Fruit fly (Drosophila melanogaster): ENCODE data around the gene PpD3.
A peak's percentile ranks its signal among the peaks of the same experiment; 100 is the strongest.

PpD3 gene

dm6 chr3R:9705008-9705628 is 42.6 kb upstream of the PpD3 start, which contains the start of gene Unc-115a (continued):
- TF ChIP-seq CG9817 (tag; optimal IDR thresholded peaks at IDR 0.05), result peak; percentile 42
- TF ChIP-seq Optix (GFP tag; IDR thresholded peaks at IDR 0.05), result no peak
- no peak for TF ChIP-seq stc (GFP tag; IDR thresholded peaks at IDR 0.05)
- TF ChIP-seq CG5953 (GFP tag; IDR thresholded peaks at IDR 0.05), result no peak
- TF ChIP-seq CG10209 (GFP tag; optimal IDR thresholded peaks at IDR 0.05), result peak; percentile 4
- TF ChIP-seq oc (tag; optimal IDR thresholded peaks at IDR 0.05), result no peak
- TF ChIP-seq insv (GFP tag; optimal IDR thresholded peaks at IDR 0.05), result peak in 1 of 2 experiments; percentile 87
- TF ChIP-seq grau (tag; optimal IDR thresholded peaks at IDR 0.05), result peak; percentile 50
- TF ChIP-seq CG43689 (GFP tag; IDR thresholded peaks at IDR 0.05), result no peak
- TF ChIP-seq Oaz (GFP tag; IDR thresholded peaks at IDR 0.05), result no peak
- TF ChIP-seq Dp (GFP tag; optimal IDR thresholded peaks at IDR 0.05), result peak; percentile 41
- no peak for TF ChIP-seq Taf1 (GFP tag; IDR thresholded peaks at IDR 0.05)
- TF ChIP-seq D (optimal IDR thresholded peaks at IDR 0.05), result no peak
- no peak for TF ChIP-seq D (GFP tag; optimal IDR thresholded peaks at IDR 0.05)
- peak; percentile 23 for TF ChIP-seq Six4 (GFP tag; optimal IDR thresholded peaks at IDR 0.05)
- no peak for TF ChIP-seq CG11085 (GFP tag; IDR thresholded peaks at IDR 0.05)
- TF ChIP-seq fu2 (GFP tag; optimal IDR thresholded peaks at IDR 0.05), result no peak
- peak; percentile 23 for TF ChIP-seq psq (GFP tag; optimal IDR thresholded peaks at IDR 0.05)
- TF ChIP-seq Xbp1 (GFP tag; optimal IDR thresholded peaks at IDR 0.05), result peak; percentile 30
- no peak for TF ChIP-seq tap (tag; optimal IDR thresholded peaks at IDR 0.05)
- TF ChIP-seq NFAT (GFP tag; IDR thresholded peaks at IDR 0.05), result no peak
- TF ChIP-seq ab (GFP tag; optimal IDR thresholded peaks at IDR 0.05), result no peak
- no peak for TF ChIP-seq ham (GFP tag; IDR thresholded peaks at IDR 0.05)
- peak; percentile 36 for TF ChIP-seq Fer3 (tag; optimal IDR thresholded peaks at IDR 0.05)
- peak; percentile 66 for TF ChIP-seq CG8924 (tag; optimal IDR thresholded peaks at IDR 0.05)
- TF ChIP-seq CG11695 (GFP tag; IDR thresholded peaks at IDR 0.05), result no peak
- TF ChIP-seq HLH4C (GFP tag; IDR thresholded peaks at IDR 0.05; ENCODE audit: partially characterized antibody), result no peak
- TF ChIP-seq Hmx (GFP tag; optimal IDR thresholded peaks at IDR 0.05), result no peak
- no peak for TF ChIP-seq dimm (GFP tag; IDR thresholded peaks at IDR 0.05)
- no peak for TF ChIP-seq unpg (GFP tag; optimal IDR thresholded peaks at IDR 0.05)
- peak; percentile 41 for TF ChIP-seq CG13296 (GFP tag; optimal IDR thresholded peaks at IDR 0.05)
- TF ChIP-seq mld (GFP tag; IDR thresholded peaks at IDR 0.05; ENCODE audit: partially characterized antibody), result no peak
- TF ChIP-seq CG7928 (GFP tag; optimal IDR thresholded peaks at IDR 0.05), result no peak
- TF ChIP-seq Stat92E (GFP tag; optimal IDR thresholded peaks at IDR 0.05), result peak in 1 of 3 experiments; percentile 53
- no peak for TF ChIP-seq CG17612 (GFP tag; IDR thresholded peaks at IDR 0.05)
- peak; percentile 35; the same call in 1 of the 2 replicates for TF ChIP-seq onecut (GFP tag; IDR thresholded peaks at IDR 0.05)
- no peak for TF ChIP-seq CG11560 (tag; IDR thresholded peaks at IDR 0.05)
- peak; percentile 73 for TF ChIP-seq CG2712 (tag; optimal IDR thresholded peaks at IDR 0.05)
- TF ChIP-seq CG3847 (GFP tag; IDR thresholded peaks at IDR 0.05), result no peak
- peak; percentile 43 for TF ChIP-seq NC2α (GFP tag; optimal IDR thresholded peaks at IDR 0.05)
- no peak for TF ChIP-seq otp (GFP tag; IDR thresholded peaks at IDR 0.05)
- TF ChIP-seq CG13775 (GFP tag; optimal IDR thresholded peaks at IDR 0.05), result peak; percentile 36
- TF ChIP-seq cg (GFP tag; optimal IDR thresholded peaks at IDR 0.05), result peak; percentile 93
- TF ChIP-seq pho (GFP tag; optimal IDR thresholded peaks at IDR 0.05), result peak; percentile 80
- TF ChIP-seq Hr39 (optimal IDR thresholded peaks at IDR 0.05), result no peak
- peak; percentile 38 for TF ChIP-seq Sin3A (optimal IDR thresholded peaks at IDR 0.05)
- no peak for TF ChIP-seq Ravus (GFP tag; IDR thresholded peaks at IDR 0.05)
- no peak for TF ChIP-seq Rfx (GFP tag; IDR thresholded peaks at IDR 0.05)
- TF ChIP-seq CG7839 (tag; optimal IDR thresholded peaks at IDR 0.05), result no peak
- TF ChIP-seq yki (optimal IDR thresholded peaks at IDR 0.05), result no peak
- TF ChIP-seq CG15073 (GFP tag; optimal IDR thresholded peaks at IDR 0.05), result no peak
- peak; percentile 36 for TF ChIP-seq CG1647 (GFP tag; optimal IDR thresholded peaks at IDR 0.05)
- no peak for TF ChIP-seq CG3281 (GFP tag; optimal IDR thresholded peaks at IDR 0.05)

All from whole organism, embryonic.